Worm (Caenorhabditis elegans): ENCODE measurements around the gene ins-23.

The ins-23 gene

DNA sequence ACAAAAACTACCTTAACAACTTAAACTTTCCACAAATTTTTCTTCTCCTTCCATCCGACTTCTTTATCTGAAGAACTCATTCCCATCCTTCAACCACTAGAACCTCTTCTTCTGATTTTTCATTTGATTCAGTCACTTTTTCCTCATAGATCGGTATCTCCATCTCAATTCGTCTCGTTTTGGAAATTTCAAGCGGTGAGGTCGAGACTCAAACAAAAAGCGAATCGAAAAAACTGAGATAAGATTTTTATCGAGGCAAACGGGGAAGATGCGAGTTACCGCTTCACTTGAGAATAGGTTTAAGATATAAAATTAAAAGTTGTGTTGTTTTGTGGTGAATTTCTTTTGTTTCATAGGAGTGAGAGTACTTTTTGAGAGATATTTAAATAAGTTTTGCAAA is 36.7 kb upstream of the ins-23 start:
- TF ChIP-seq drap-1 (GFP tag; optimal IDR thresholded peaks at IDR 0.05) (no peak), flh-1 (GFP tag; optimal IDR thresholded peaks at IDR 0.05) (no peak), hlh-1 (tag; optimal IDR thresholded peaks at IDR 0.05) (no peak), nhr-76 (tag; optimal IDR thresholded peaks at IDR 0.05) (no peak), sptf-1 (tag; optimal IDR thresholded peaks at IDR 0.05) (no peak), bed-3 (GFP tag; optimal IDR thresholded peaks at IDR 0.05) (no peak), ham-2 (GFP tag; optimal IDR thresholded peaks at IDR 0.05) (no peak)

DNA sequence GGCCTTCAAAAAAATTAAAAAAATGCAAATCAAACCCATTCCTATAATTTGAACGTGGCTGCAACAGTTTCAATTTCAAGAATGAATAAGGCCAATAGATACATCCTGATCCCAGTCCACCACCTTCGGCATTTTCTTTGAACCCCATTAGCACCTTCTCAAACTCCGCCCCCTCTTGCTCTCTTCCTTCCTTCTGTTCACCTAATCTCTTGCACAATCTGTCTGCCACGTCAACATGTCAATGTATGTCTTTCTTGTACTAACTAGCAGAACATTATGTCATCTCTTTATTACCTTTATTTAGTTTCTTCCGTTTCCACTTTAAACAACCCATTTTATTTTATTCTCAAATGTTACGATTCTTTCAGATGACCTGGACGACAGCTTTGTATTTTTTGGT is 34.5 kb upstream of the ins-23 start, which contains the start of gene C05B5.4:
Gene C05B5.4, plus strand, starts transcription at position 351 of the 400 bp plus-strand sequence.
- TF ChIP-seq zip-8 (tag; optimal IDR thresholded peaks at IDR 0.05) (peak; percentile 23), nhr-2 (tag; optimal IDR thresholded peaks at IDR 0.05) (peak; percentile 84), elt-1 (tag; optimal IDR thresholded peaks at IDR 0.05; ENCODE audit: borderline replicate concordance, insufficient read depth) (no peak), unc-39 (tag; optimal IDR thresholded peaks at IDR 0.05) (no peak)

- TF ChIP-seq cnd-1 (tag; optimal IDR thresholded peaks at IDR 0.05) (no peak), flh-1 (GFP tag; optimal IDR thresholded peaks at IDR 0.05) (no peak), lin-13 (tag; optimal IDR thresholded peaks at IDR 0.05) (no peak), nhr-28 (tag; optimal IDR thresholded peaks at IDR 0.05) (no peak), sptf-1 (tag; optimal IDR thresholded peaks at IDR 0.05) (no peak), ces-1 (GFP tag; optimal IDR thresholded peaks at IDR 0.05) (no peak), tbx-8 (GFP tag; optimal IDR thresholded peaks at IDR 0.05) (no peak)
Measured at ce11 chrIII:9997890-9998289, 30.2 kb upstream of the ins-23 start, which contains the start of gene pqn-8. TSS of gene pqn-8 (minus strand) at chrIII:9997990.

- TF ChIP-seq sptf-1 (tag; optimal IDR thresholded peaks at IDR 0.05) (no peak), ham-2 (GFP tag; optimal IDR thresholded peaks at IDR 0.05) (no peak), mls-2 (tag; optimal IDR thresholded peaks at IDR 0.05) (no peak)
Measured at ce11 chrIII:9999235-9999634, 28.8 kb upstream of the ins-23 start, which contains the start of gene C05B5.17. TSS of gene C05B5.17 (minus strand) at chrIII:9999335.

ce11 chrIII:10000428-10000827 is 27.6 kb upstream of the ins-23 start, which contains the start of gene C05B5.2:
TSS of gene C05B5.2 (minus strand) at chrIII:10000528.
- TF ChIP-seq bed-3 (GFP tag; optimal IDR thresholded peaks at IDR 0.05), result no peak

ce11 chrIII:10001060-10001459 is 27.0 kb upstream of the ins-23 start, which contains the start of gene C05B5.5:
TSS of gene C05B5.5 (plus strand) at chrIII:10001360.
- no peak for TF ChIP-seq nhr-12 (tag; optimal IDR thresholded peaks at IDR 0.05)
- TF ChIP-seq mls-2 (tag; optimal IDR thresholded peaks at IDR 0.05), result no peak
- no peak for TF ChIP-seq tbx-8 (GFP tag; optimal IDR thresholded peaks at IDR 0.05)
- TF ChIP-seq nhr-76 (tag; optimal IDR thresholded peaks at IDR 0.05), result no peak
- no peak for TF ChIP-seq unc-39 (tag; optimal IDR thresholded peaks at IDR 0.05)
- no peak for TF ChIP-seq nhr-2 (tag; optimal IDR thresholded peaks at IDR 0.05)
- TF ChIP-seq unc-62 (GFP tag; optimal IDR thresholded peaks at IDR 0.05), result no peak
- no peak for TF ChIP-seq ztf-11 (tag; optimal IDR thresholded peaks at IDR 0.05)
- no peak for TF ChIP-seq flh-1 (GFP tag; optimal IDR thresholded peaks at IDR 0.05)
- no peak for TF ChIP-seq hlh-1 (tag; optimal IDR thresholded peaks at IDR 0.05)
- no peak for TF ChIP-seq lsy-2 (tag; optimal IDR thresholded peaks at IDR 0.05)
- no peak for TF ChIP-seq drap-1 (GFP tag; optimal IDR thresholded peaks at IDR 0.05)
- TF ChIP-seq ceh-39 (tag; optimal IDR thresholded peaks at IDR 0.05), result no peak
- TF ChIP-seq lin-32 (GFP tag; optimal IDR thresholded peaks at IDR 0.05), result no peak
- no peak for TF ChIP-seq snpc-4 (tag; optimal IDR thresholded peaks at IDR 0.05)

- no peak for TF ChIP-seq sptf-1 (tag; optimal IDR thresholded peaks at IDR 0.05)
Measured at ce11 chrIII:10004213-10004612, 23.8 kb upstream of the ins-23 start, which contains the start of gene C05B5.11. TSS of gene C05B5.11 (plus strand) at chrIII:10004513.

- TF ChIP-seq cnd-1 (tag; optimal IDR thresholded peaks at IDR 0.05), result no peak
- TF ChIP-seq ceh-83 (GFP tag; optimal IDR thresholded peaks at IDR 0.05), result no peak
- no peak for TF ChIP-seq unc-39 (tag; optimal IDR thresholded peaks at IDR 0.05)
- TF ChIP-seq ham-2 (GFP tag; optimal IDR thresholded peaks at IDR 0.05), result no peak
Measured at ce11 chrIII:10006734-10007348, 21.2 kb upstream of the ins-23 start, which contains the start of gene C05B5.8. TSS of gene C05B5.8 (minus strand) at chrIII:10006784.
